Fruit fly (Drosophila melanogaster): ENCODE results near the gene CG5708.

CG5708 gene

DNA sequence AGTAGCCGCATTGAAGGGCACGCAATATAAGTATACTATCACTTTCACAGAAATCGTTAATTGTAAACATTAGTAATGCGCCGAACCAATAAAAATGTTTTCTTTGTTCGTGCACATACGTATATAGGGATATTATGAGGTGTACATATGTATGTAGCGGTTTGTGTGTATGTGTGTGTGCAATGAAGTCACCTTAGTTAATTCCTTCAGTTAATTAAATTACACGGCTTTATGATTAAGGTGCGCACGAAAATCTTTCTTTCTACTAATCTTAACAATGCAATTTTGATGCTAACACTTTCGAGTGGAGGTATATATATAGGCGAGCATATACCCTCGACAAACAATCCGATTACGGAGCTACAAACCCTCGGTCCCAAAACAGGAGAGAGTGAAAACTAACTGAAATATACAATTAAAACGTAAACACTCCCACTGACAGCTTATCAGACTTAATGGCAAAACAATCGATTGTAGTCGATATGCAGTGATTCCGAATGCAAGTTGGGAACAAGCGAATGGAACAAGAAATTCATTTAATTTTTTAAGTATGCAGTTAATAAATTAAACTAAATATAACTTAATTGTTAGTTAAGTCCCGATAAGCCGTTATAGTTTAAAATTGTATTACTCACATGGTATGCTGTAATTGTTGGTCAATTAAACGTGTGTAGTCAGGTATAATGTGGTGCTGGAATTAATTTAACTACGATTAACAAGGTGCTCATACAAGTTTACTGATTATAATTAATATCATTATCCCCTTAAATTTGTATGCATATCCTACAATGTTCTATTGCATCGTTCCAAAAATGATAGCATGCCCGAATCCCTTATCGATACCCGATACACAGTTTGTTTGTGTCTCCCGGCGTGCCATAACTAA, 5.9 kb downstream of the CG5708 start, which contains the start of the genes Npc1a and Prosalpha6 (continued):
- TF ChIP-seq CG9727 (GFP tag; optimal IDR thresholded peaks at IDR 0.05) (peak; percentile 12), Pdp1 (GFP tag; optimal IDR thresholded peaks at IDR 0.05) (peak; percentile 9 to 40), CG13296 (GFP tag; optimal IDR thresholded peaks at IDR 0.05) (no peak), pzg (GFP tag; optimal IDR thresholded peaks at IDR 0.05) (peak; percentile 77), Doc2 (GFP tag; IDR thresholded peaks at IDR 0.05) (no peak), al (GFP tag; IDR thresholded peaks at IDR 0.05) (no peak), Sin3A (optimal IDR thresholded peaks at IDR 0.05) (peak; percentile 47), CG10209 (GFP tag; optimal IDR thresholded peaks at IDR 0.05) (no peak), YL-1 (GFP tag; optimal IDR thresholded peaks at IDR 0.05) (no peak), nau (GFP tag; optimal IDR thresholded peaks at IDR 0.05) (no peak), grn (GFP tag; optimal IDR thresholded peaks at IDR 0.05) (peak; percentile 14), danr (GFP tag; IDR thresholded peaks at IDR 0.05) (no peak), CG10431 (GFP tag; optimal IDR thresholded peaks at IDR 0.05) (no peak), gcm (GFP tag; optimal IDR thresholded peaks at IDR 0.05) (no peak), CG17385 (GFP tag; optimal IDR thresholded peaks at IDR 0.05) (peak; percentile 20), Elba2 (GFP tag; optimal IDR thresholded peaks at IDR 0.05) (no peak), Ets97D (GFP tag; optimal IDR thresholded peaks at IDR 0.05) (peak; percentile 68), Ada2b (GFP tag; IDR thresholded peaks at IDR 0.05) (no peak), bcd (GFP tag; optimal IDR thresholded peaks at IDR 0.05) (no peak), Hsf (GFP tag; optimal IDR thresholded peaks at IDR 0.05) (peak; percentile 46), da (GFP tag; optimal IDR thresholded peaks at IDR 0.05) (no peak), rib (GFP tag; IDR thresholded peaks at IDR 0.05) (no peak), CG14050 (GFP tag; IDR thresholded peaks at IDR 0.05) (no peak), crc (GFP tag; optimal IDR thresholded peaks at IDR 0.05) (no peak), CG2889 (GFP tag; IDR thresholded peaks at IDR 0.05) (no peak), CG18764 (GFP tag; optimal IDR thresholded peaks at IDR 0.05) (no peak), HLH3B (GFP tag; IDR thresholded peaks at IDR 0.05) (no peak), CG13287 (GFP tag; IDR thresholded peaks at IDR 0.05; ENCODE audit: partially characterized antibody) (peak; percentile 62), toy (GFP tag; IDR thresholded peaks at IDR 0.05) (no peak), CG34376 (GFP tag; optimal IDR thresholded peaks at IDR 0.05) (peak; percentile 36), Adf1 (GFP tag; IDR thresholded peaks at IDR 0.05) (no peak), Sry-δ (GFP tag; optimal IDR thresholded peaks at IDR 0.05) (peak; percentile 91), Dp (GFP tag; optimal IDR thresholded peaks at IDR 0.05) (peak; percentile 23), ranshi (GFP tag; IDR thresholded peaks at IDR 0.05) (no peak), CG3995 (GFP tag; optimal IDR thresholded peaks at IDR 0.05) (peak; percentile 27), pnt (GFP tag; optimal IDR thresholded peaks at IDR 0.05) (no peak), CG11085 (GFP tag; IDR thresholded peaks at IDR 0.05) (no peak), zen (tag; optimal IDR thresholded peaks at IDR 0.05) (peak; percentile 70), btn (GFP tag; optimal IDR thresholded peaks at IDR 0.05) (no peak), zfh1 (GFP tag; IDR thresholded peaks at IDR 0.05) (no peak), slp2 (GFP tag; optimal IDR thresholded peaks at IDR 0.05) (no peak), CG11093 (GFP tag; IDR thresholded peaks at IDR 0.05) (no peak), Scr (GFP tag; IDR thresholded peaks at IDR 0.05; ENCODE audit: partially characterized antibody) (peak; percentile 69), Atf3 (GFP tag; optimal IDR thresholded peaks at IDR 0.05) (no peak), Lim3 (GFP tag; IDR thresholded peaks at IDR 0.05) (no peak), CG6813 (GFP tag; optimal IDR thresholded peaks at IDR 0.05) (no peak), CG31388 (GFP tag; optimal IDR thresholded peaks at IDR 0.05) (no peak), lab (GFP tag; optimal IDR thresholded peaks at IDR 0.05) (no peak), CG4854 (GFP tag; optimal IDR thresholded peaks at IDR 0.05) (no peak), pho (GFP tag; optimal IDR thresholded peaks at IDR 0.05) (no peak), aop (GFP tag; IDR thresholded peaks at IDR 0.05) (no peak)

Measured in whole organism, embryonic.